Worm (Caenorhabditis elegans): ENCODE results near the gene K04A8.19.

DNA sequence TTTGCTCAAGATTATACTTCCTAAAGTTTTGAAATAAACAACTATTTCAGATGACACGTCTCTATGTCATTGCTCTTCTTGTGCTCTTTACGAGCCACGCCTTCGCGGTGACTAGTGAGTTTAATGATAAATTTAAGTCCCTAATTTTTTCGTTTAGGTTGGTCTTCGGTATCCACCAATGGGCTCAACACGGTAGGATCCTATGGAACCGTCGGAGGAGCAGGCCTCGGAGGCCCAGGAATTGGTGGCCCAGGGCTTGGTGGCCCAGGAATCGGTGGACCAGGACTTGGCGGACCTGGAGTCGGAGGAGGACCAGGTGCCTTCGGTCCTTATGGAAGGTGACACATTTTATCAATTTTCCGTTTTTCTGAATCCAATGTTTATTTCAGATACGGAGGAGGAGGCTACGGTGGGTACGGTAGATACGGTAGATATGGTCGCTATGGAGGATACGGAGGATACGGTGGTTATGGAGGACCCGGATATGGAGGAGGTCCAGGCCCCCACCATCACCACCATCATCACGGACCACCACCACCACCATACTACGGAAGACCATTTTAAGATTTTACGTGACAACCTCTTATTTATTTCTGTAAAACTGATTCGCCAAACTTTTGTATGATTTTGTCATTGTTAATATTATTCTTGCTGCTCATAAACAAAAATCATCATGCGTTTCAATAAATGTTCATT, 33.7 kb downstream of the K04A8.19 start, which contains the start of the genes F46E10.2 and F46E10.18:
- TF ChIP-seq ama-1 (optimal IDR thresholded peaks at IDR 0.05) (no peak), fos-1 (tag; optimal IDR thresholded peaks at IDR 0.05) (no peak), lin-13 (GFP tag; optimal IDR thresholded peaks at IDR 0.05) (no peak), nhr-25 (tag; optimal IDR thresholded peaks at IDR 0.05; ENCODE audit: borderline replicate concordance, insufficient read depth) (no peak), snpc-1.2 (GFP tag; IDR thresholded peaks at IDR 0.05) (no peak), egl-27 (tag; optimal IDR thresholded peaks at IDR 0.05) (no peak), egl-43 (GFP tag; IDR thresholded peaks at IDR 0.05) (peak; percentile 70), hlh-30 (tag; optimal IDR thresholded peaks at IDR 0.05; ENCODE audit: insufficient read depth) (no peak), F49E8.2 (tag; optimal IDR thresholded peaks at IDR 0.05; ENCODE audit: borderline replicate concordance) (no peak)

Measured in whole organism, L4 larva.